Fruit fly (Drosophila melanogaster): ENCODE results near the gene CG42526.

Gene CG42526

DNA sequence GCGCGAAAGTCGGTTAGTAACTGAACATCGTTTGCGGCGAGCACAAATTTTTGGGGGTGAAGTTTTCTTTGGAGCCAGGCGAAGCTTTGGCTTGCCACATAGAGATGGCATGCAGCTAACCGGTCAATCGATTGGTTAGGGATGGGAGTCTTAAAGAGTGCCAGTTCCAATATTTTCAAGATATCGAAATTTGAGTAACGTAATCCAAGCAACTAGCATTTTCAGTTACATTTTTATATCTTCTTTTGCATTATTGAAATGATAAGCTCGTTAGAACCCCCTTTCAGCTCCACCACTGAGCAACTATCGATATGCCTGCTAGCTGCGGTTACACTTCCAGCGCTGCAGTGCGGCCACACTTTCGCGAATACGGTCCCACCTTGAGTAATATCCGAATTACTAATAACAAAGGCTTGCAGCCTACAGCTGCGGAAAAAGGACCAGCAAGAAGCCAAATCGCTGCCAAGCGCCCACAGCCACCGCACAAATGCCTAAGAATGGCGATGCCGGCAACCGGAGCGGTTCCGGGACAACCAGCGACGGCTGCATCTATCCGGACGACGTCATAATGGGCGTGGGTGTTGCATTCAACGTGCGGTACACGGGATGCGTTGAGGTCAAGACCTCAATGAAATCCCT is 8.4 kb downstream of the CG42526 start, which contains the start of the genes Atat and Shc (continued):
- peak; percentile 97 for TF ChIP-seq CG31441 (GFP tag; IDR thresholded peaks at IDR 0.05)
- peak; percentile 99 for TF ChIP-seq ap (GFP tag; IDR thresholded peaks at IDR 0.05)
- peak; percentile 100 for TF ChIP-seq al (GFP tag; IDR thresholded peaks at IDR 0.05)
- peak; percentile 86 for TF ChIP-seq CG34224 (GFP tag; IDR thresholded peaks at IDR 0.05; ENCODE audit: partially characterized antibody)
- TF ChIP-seq NC2β (GFP tag; optimal IDR thresholded peaks at IDR 0.05) = peak; percentile 99
- peak; percentile 86 for TF ChIP-seq hb (GFP tag; IDR thresholded peaks at IDR 0.05; ENCODE audit: partially characterized antibody)
- peak; percentile 87 for TF ChIP-seq HLH4C (GFP tag; IDR thresholded peaks at IDR 0.05; ENCODE audit: partially characterized antibody)
- TF ChIP-seq CG11504 (tag; optimal IDR thresholded peaks at IDR 0.05) = peak; percentile 97
- TF ChIP-seq pb (GFP tag; optimal IDR thresholded peaks at IDR 0.05) = peak; percentile 99
- peak; percentile 97 for TF ChIP-seq CG3281 (GFP tag; optimal IDR thresholded peaks at IDR 0.05)
- TF ChIP-seq CG6689 (GFP tag; IDR thresholded peaks at IDR 0.05) = peak; percentile 99
- 0 out of 2 replicates have a peak, but pooled peaks have one; percentile 65 for TF ChIP-seq CG42726 (GFP tag; IDR thresholded peaks at IDR 0.05; ENCODE audit: partially characterized antibody)
- TF ChIP-seq sqz (GFP tag; optimal IDR thresholded peaks at IDR 0.05) = peak; percentile 74
- TF ChIP-seq GATAe (GFP tag; conservative IDR thresholded peaks at IDR 0.05) = peak; percentile 98
- TF ChIP-seq zfh1 (GFP tag; IDR thresholded peaks at IDR 0.05) = peak; percentile 100
- peak; percentile 100 for TF ChIP-seq CG9876 (GFP tag; optimal IDR thresholded peaks at IDR 0.05)
- TF ChIP-seq CG17829 (tag; optimal IDR thresholded peaks at IDR 0.05) = peak; percentile 98
- peak; percentile 99 for TF ChIP-seq Mad (GFP tag; optimal IDR thresholded peaks at IDR 0.05)
- peak; percentile 96 for TF ChIP-seq CG1024 (GFP tag; IDR thresholded peaks at IDR 0.05)
- TF ChIP-seq gem (tag; optimal IDR thresholded peaks at IDR 0.05) = peak; percentile 99
- TF ChIP-seq fd3F (GFP tag; optimal IDR thresholded peaks at IDR 0.05) = peak; percentile 99
- peak; percentile 99 for TF ChIP-seq B-H2 (GFP tag; optimal IDR thresholded peaks at IDR 0.05)
- peak; percentile 87 for TF ChIP-seq CG10321 (GFP tag; IDR thresholded peaks at IDR 0.05)
- peak; percentile 99 for TF ChIP-seq CG8290 (GFP tag; optimal IDR thresholded peaks at IDR 0.05)
- TF ChIP-seq CG8290 (tag; optimal IDR thresholded peaks at IDR 0.05) = peak; percentile 98 to 100
- TF ChIP-seq fru (optimal IDR thresholded peaks at IDR 0.05) = no peak
- TF ChIP-seq Usf (GFP tag; optimal IDR thresholded peaks at IDR 0.05) = peak; percentile 99
- peak; percentile 99 for TF ChIP-seq CG13894 (tag; optimal IDR thresholded peaks at IDR 0.05)
- TF ChIP-seq CG7357 (GFP tag; IDR thresholded peaks at IDR 0.05) = peak; percentile 98
- peak; percentile 98 for TF ChIP-seq CG1603 (tag; optimal IDR thresholded peaks at IDR 0.05)
- TF ChIP-seq hkb (optimal IDR thresholded peaks at IDR 0.05) = peak; percentile 90
- TF ChIP-seq hkb (GFP tag; IDR thresholded peaks at IDR 0.05) = peak; percentile 98
- peak; percentile 99 for TF ChIP-seq CG10959 (GFP tag; IDR thresholded peaks at IDR 0.05)
- no peak for TF ChIP-seq Tbp (GFP tag; optimal IDR thresholded peaks at IDR 0.05)
- peak; percentile 100 for TF ChIP-seq mam (GFP tag; optimal IDR thresholded peaks at IDR 0.05)
- peak; percentile 92 for TF ChIP-seq CG8281 (tag; optimal IDR thresholded peaks at IDR 0.05)
- peak; percentile 96 for TF ChIP-seq bowl (GFP tag; IDR thresholded peaks at IDR 0.05)
- peak; percentile 100 for TF ChIP-seq lmd (GFP tag; IDR thresholded peaks at IDR 0.05)
- TF ChIP-seq fu2 (GFP tag; optimal IDR thresholded peaks at IDR 0.05) = peak; percentile 100
- TF ChIP-seq NFAT (GFP tag; IDR thresholded peaks at IDR 0.05) = peak; percentile 100
- peak; percentile 99 for TF ChIP-seq cas (GFP tag; IDR thresholded peaks at IDR 0.05)
- peak; percentile 99 for TF ChIP-seq da (GFP tag; optimal IDR thresholded peaks at IDR 0.05)
- peak; percentile 95 for TF ChIP-seq BtbVII (GFP tag; optimal IDR thresholded peaks at IDR 0.05)
- TF ChIP-seq CG6175 (GFP tag; IDR thresholded peaks at IDR 0.05) = peak; percentile 99
- peak; percentile 100 for TF ChIP-seq MBD-R2 (GFP tag; IDR thresholded peaks at IDR 0.05)
- peak; percentile 97 for TF ChIP-seq Ets97D (GFP tag; optimal IDR thresholded peaks at IDR 0.05)
- peak; percentile 99 for TF ChIP-seq Poxn (GFP tag; IDR thresholded peaks at IDR 0.05)
- peak; percentile 99 for TF ChIP-seq CG18764 (GFP tag; optimal IDR thresholded peaks at IDR 0.05)
- peak; percentile 90 for TF ChIP-seq CG6254 (GFP tag; optimal IDR thresholded peaks at IDR 0.05)
- peak; percentile 93 for TF ChIP-seq CG17912 (GFP tag; optimal IDR thresholded peaks at IDR 0.05)
- TF ChIP-seq Hmr (GFP tag; optimal IDR thresholded peaks at IDR 0.05) = peak; percentile 99
- peak; percentile 100 for TF ChIP-seq pum (GFP tag; optimal IDR thresholded peaks at IDR 0.05)
